Worm (Caenorhabditis elegans): ENCODE measurements around the gene F26D11.13.

Gene F26D11.13

ce11 chrV:7971376-7971775 lies 16.9 kb upstream of the F26D11.13 start:
- no peak for TF ChIP-seq gmeb-2 (tag; optimal IDR thresholded peaks at IDR 0.05)

ce11 chrV:7970519-7970918 lies 16.1 kb upstream of the F26D11.13 start:
- TF ChIP-seq sox-4 (tag; optimal IDR thresholded peaks at IDR 0.05) (no peak), ama-1 (optimal IDR thresholded peaks at IDR 0.05) (no peak), tbx-7 (tag; optimal IDR thresholded peaks at IDR 0.05) (no peak), fkh-10 (GFP tag; optimal IDR thresholded peaks at IDR 0.05) (no peak), ceh-6 (GFP tag; optimal IDR thresholded peaks at IDR 0.05) (no peak), eyg-1 (tag; optimal IDR thresholded peaks at IDR 0.05) (no peak), C38D4.7 (GFP tag; optimal IDR thresholded peaks at IDR 0.05) (no peak), F13H6.1 (tag; optimal IDR thresholded peaks at IDR 0.05) (no peak), T23F11.4 (GFP tag; optimal IDR thresholded peaks at IDR 0.05) (no peak), dmd-4 (tag; optimal IDR thresholded peaks at IDR 0.05; ENCODE audit: borderline replicate concordance) (no peak), npax-4 (tag; optimal IDR thresholded peaks at IDR 0.05) (no peak), ets-4 (tag; optimal IDR thresholded peaks at IDR 0.05) (no peak), K02D7.2 (tag; optimal IDR thresholded peaks at IDR 0.05) (no peak)

ce11 chrV:7969107-7969506 lies 14.7 kb upstream of the F26D11.13 start, which contains the start of gene che-7:
Gene che-7, minus strand, starts transcription at chrV:7969207.
- TF ChIP-seq ceh-2 (tag; optimal IDR thresholded peaks at IDR 0.05) (no peak), nfya-1 (tag; optimal IDR thresholded peaks at IDR 0.05) (no peak), ceh-48 (tag; optimal IDR thresholded peaks at IDR 0.05) (no peak), pros-1 (tag; optimal IDR thresholded peaks at IDR 0.05) (no peak), nhr-11 (tag; optimal IDR thresholded peaks at IDR 0.05) (no peak), ets-4 (tag; optimal IDR thresholded peaks at IDR 0.05) (no peak), nhr-232 (tag; optimal IDR thresholded peaks at IDR 0.05) (no peak), che-1 (tag; optimal IDR thresholded peaks at IDR 0.05) (no peak), fax-1 (tag; optimal IDR thresholded peaks at IDR 0.05) (no peak)

ce11 chrV:7964429-7964828 lies 10.0 kb upstream of the F26D11.13 start:
- TF ChIP-seq ceh-6 (GFP tag; optimal IDR thresholded peaks at IDR 0.05) (no peak), hlh-8 (tag; optimal IDR thresholded peaks at IDR 0.05) (no peak), pag-3 (tag; optimal IDR thresholded peaks at IDR 0.05; ENCODE audit: borderline replicate concordance) (no peak), ztf-16 (tag; optimal IDR thresholded peaks at IDR 0.05) (no peak), ceh-31 (tag; optimal IDR thresholded peaks at IDR 0.05) (no peak), hlh-30 (tag; optimal IDR thresholded peaks at IDR 0.05; ENCODE audit: insufficient read depth) (no peak), pax-1 (tag; optimal IDR thresholded peaks at IDR 0.05) (no peak), ceh-19 (GFP tag; optimal IDR thresholded peaks at IDR 0.05) (no peak), fax-1 (tag; optimal IDR thresholded peaks at IDR 0.05) (no peak), sox-2 (GFP tag; IDR thresholded peaks at IDR 0.05) (no peak), pqm-1 (tag; optimal IDR thresholded peaks at IDR 0.05) (no peak), K09A11.1 (tag; optimal IDR thresholded peaks at IDR 0.05; ENCODE audit: insufficient read depth) (no peak)

- no peak for TF ChIP-seq mec-3 (tag; optimal IDR thresholded peaks at IDR 0.05; ENCODE audit: borderline replicate concordance)
- no peak for TF ChIP-seq F13H6.1 (tag; optimal IDR thresholded peaks at IDR 0.05)
- no peak for TF ChIP-seq lin-11 (tag; optimal IDR thresholded peaks at IDR 0.05)
- no peak for TF ChIP-seq ceh-22 (tag; optimal IDR thresholded peaks at IDR 0.05)
- no peak for TF ChIP-seq ceh-6 (GFP tag; optimal IDR thresholded peaks at IDR 0.05)
- no peak for TF ChIP-seq pros-1 (tag; optimal IDR thresholded peaks at IDR 0.05)
- no peak for TF ChIP-seq pha-2 (tag; optimal IDR thresholded peaks at IDR 0.05)
- TF ChIP-seq zip-5 (tag; optimal IDR thresholded peaks at IDR 0.05) = no peak
- TF ChIP-seq ceh-9 (tag; optimal IDR thresholded peaks at IDR 0.05) = no peak
Observed at ce11 chrV:7958740-7959320, 4.4 kb upstream of the F26D11.13 start, which contains the start of the genes clec-217 and F26D11.2. Gene clec-217, minus strand, starts transcription at chrV:7958840. Gene F26D11.2, plus strand, starts transcription at chrV:7959270.

Data from whole organism, late embryonic.